Fruit fly (Drosophila melanogaster): ENCODE data around the gene CG5555.

The CG5555 gene

DNA sequence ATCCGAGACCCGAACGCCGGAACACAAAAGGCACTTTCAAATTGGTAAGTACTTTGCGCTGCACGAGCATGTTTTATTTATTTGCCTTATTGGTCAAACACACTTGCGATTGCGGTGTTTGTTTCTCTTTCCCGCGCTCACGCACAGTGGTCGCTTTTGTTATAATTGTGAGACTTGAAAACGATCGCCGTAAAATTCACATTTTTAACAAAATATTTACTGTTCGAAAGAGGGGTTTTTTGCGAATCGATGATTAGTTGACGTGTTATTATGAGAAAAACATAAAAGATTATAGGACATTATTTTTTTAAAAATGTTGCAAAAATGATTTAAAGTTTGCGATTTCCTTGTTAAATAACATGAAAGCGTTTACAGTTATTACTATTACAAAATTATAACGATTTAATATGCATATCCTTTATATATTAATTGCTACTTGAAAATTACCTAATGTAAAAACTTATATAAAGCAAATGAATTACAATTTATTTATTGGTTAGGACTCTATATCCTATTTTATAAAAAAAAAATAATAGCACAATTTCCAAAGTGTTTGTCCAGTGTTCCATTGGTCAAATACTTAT, 15.4 kb downstream of the CG5555 start (continued):
- TF ChIP-seq Nf-YC (tag; optimal IDR thresholded peaks at IDR 0.05), result no peak
- no peak for TF ChIP-seq CG9797 (GFP tag; optimal IDR thresholded peaks at IDR 0.05)
- TF ChIP-seq wor (GFP tag; IDR thresholded peaks at IDR 0.05), result no peak
- peak; percentile 38; the same call in 1 of the 2 replicates for TF ChIP-seq Xrp1 (GFP tag; IDR thresholded peaks at IDR 0.05)
- no peak for TF ChIP-seq CG11085 (GFP tag; IDR thresholded peaks at IDR 0.05)
- TF ChIP-seq CG11695 (GFP tag; IDR thresholded peaks at IDR 0.05), result no peak
- no peak for TF ChIP-seq Hand (GFP tag; optimal IDR thresholded peaks at IDR 0.05)
- TF ChIP-seq Gug (GFP tag; IDR thresholded peaks at IDR 0.05), result peak; percentile 39; the same call in 2 of the 4 replicates
- no peak for TF ChIP-seq CG14667 (GFP tag; IDR thresholded peaks at IDR 0.05)
- peak; percentile 48 for TF ChIP-seq Blimp-1 (GFP tag; optimal IDR thresholded peaks at IDR 0.05)
- TF ChIP-seq Spps (tag; optimal IDR thresholded peaks at IDR 0.05), result no peak
- TF ChIP-seq slbo (GFP tag; IDR thresholded peaks at IDR 0.05), result peak; percentile 31; the same call in 1 of the 2 replicates
- TF ChIP-seq CG7745 (tag; optimal IDR thresholded peaks at IDR 0.05), result no peak

DNA sequence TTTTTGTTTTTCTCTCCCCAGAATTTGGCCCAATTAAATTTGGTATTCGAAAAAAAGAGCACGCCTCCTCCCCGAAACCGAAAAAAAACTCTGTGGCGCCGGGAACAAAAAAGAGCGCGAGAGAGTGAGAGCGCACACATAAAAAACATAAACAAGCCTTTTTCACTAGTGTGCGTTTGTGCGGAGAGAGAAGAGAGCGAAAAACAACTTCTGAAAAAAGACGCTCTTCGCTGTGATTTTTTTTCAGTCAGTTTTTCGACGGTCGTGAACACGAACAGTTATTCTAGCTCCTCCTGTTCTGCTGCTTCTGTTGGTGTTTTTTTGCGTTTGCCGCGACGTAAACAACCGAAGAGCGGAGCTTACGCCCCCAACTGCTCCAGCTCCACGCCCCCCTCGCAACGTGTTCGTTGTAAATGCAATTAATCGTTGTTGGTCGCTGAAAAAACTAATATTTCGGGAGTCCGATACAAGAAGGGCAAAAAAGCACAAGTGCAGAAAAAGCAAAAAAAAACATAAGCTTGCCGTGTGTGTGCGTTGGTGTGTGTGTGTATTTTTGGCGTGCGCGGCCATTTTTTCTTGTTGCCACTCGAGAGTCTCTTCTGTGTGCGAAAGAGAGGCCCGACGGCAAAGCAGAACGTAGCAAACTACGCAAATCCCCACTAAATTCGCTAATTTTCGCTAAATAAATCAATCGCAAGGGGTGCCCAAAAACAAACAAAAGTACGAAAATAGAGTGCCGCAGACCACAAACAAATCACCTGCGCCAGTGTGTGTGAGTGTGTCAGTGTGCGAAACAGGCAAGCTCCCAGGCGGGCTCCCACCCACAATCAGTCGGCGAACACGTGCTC, 16.1 kb downstream of the CG5555 start, which contains the start of gene sqz:
Gene sqz (plus strand): TSS at position 240 of the 848 bp plus-strand sequence.
- TF ChIP-seq dm (GFP tag; optimal IDR thresholded peaks at IDR 0.05), result peak; percentile 2
- TF ChIP-seq Adf1 (GFP tag; IDR thresholded peaks at IDR 0.05), result peak; percentile 47; the same call in 1 of the 2 replicates
- TF ChIP-seq nom (GFP tag; optimal IDR thresholded peaks at IDR 0.05), result peak; percentile 94
- peak; percentile 68 for TF ChIP-seq CG13287 (GFP tag; IDR thresholded peaks at IDR 0.05; ENCODE audit: partially characterized antibody)
- TF ChIP-seq cg (GFP tag; optimal IDR thresholded peaks at IDR 0.05), result peak; percentile 94
- TF ChIP-seq Hr78 (GFP tag; optimal IDR thresholded peaks at IDR 0.05), result no peak
- peak; percentile 77 for TF ChIP-seq chm (GFP tag; IDR thresholded peaks at IDR 0.05)
- peak; percentile 96 for TF ChIP-seq CG3163 (GFP tag; optimal IDR thresholded peaks at IDR 0.05)
- TF ChIP-seq CG11696 (GFP tag; IDR thresholded peaks at IDR 0.05), result no peak
- TF ChIP-seq Doc3 (GFP tag; IDR thresholded peaks at IDR 0.05; ENCODE audit: partially characterized antibody), result 0 out of 3 replicates have a peak, but pooled peaks have one; percentile 36
- TF ChIP-seq CG34224 (GFP tag; IDR thresholded peaks at IDR 0.05; ENCODE audit: partially characterized antibody), result peak; percentile 73
- peak; percentile 11 for TF ChIP-seq oc (tag; optimal IDR thresholded peaks at IDR 0.05)
- TF ChIP-seq run (tag; optimal IDR thresholded peaks at IDR 0.05), result peak; percentile 6
- TF ChIP-seq sc (optimal IDR thresholded peaks at IDR 0.05), result no peak
- no peak for TF ChIP-seq sc (GFP tag; optimal IDR thresholded peaks at IDR 0.05)
- TF ChIP-seq C15 (GFP tag; IDR thresholded peaks at IDR 0.05), result no peak
- peak; percentile 82; the same call in 3 of the 4 replicates for TF ChIP-seq chinmo (GFP tag; IDR thresholded peaks at IDR 0.05; ENCODE audit: partially characterized antibody)
- no peak for TF ChIP-seq CG11247 (GFP tag; IDR thresholded peaks at IDR 0.05)
- peak; percentile 51; the same call in 1 of the 2 replicates for TF ChIP-seq crol (GFP tag; IDR thresholded peaks at IDR 0.05)
- peak; percentile 5; the same call in 1 of the 2 replicates for TF ChIP-seq CG14014 (GFP tag; IDR thresholded peaks at IDR 0.05)
- TF ChIP-seq Dbx (GFP tag; IDR thresholded peaks at IDR 0.05), result peak; percentile 35; the same call in 1 of the 3 replicates
- peak; percentile 38 for TF ChIP-seq Scr (GFP tag; IDR thresholded peaks at IDR 0.05; ENCODE audit: partially characterized antibody)
- no peak; the same call in 1 of the 2 replicates for TF ChIP-seq klu (GFP tag; IDR thresholded peaks at IDR 0.05)
- peak; percentile 50 for TF ChIP-seq BtbVII (GFP tag; optimal IDR thresholded peaks at IDR 0.05)
- no peak for TF ChIP-seq cwo (GFP tag; optimal IDR thresholded peaks at IDR 0.05)
- TF ChIP-seq her (GFP tag; optimal IDR thresholded peaks at IDR 0.05), result no peak
- TF ChIP-seq gfzf (GFP tag; optimal IDR thresholded peaks at IDR 0.05), result no peak
- no peak for TF ChIP-seq Aef1 (GFP tag; IDR thresholded peaks at IDR 0.05)
- TF ChIP-seq CG18599 (GFP tag; optimal IDR thresholded peaks at IDR 0.05), result peak; percentile 25
- TF ChIP-seq br (optimal IDR thresholded peaks at IDR 0.05), result no peak
- peak; percentile 19 for TF ChIP-seq CG13296 (GFP tag; optimal IDR thresholded peaks at IDR 0.05)
- no peak for TF ChIP-seq Hmx (GFP tag; optimal IDR thresholded peaks at IDR 0.05)
- peak; percentile 33 for TF ChIP-seq YL-1 (GFP tag; optimal IDR thresholded peaks at IDR 0.05)
- TF ChIP-seq bsh (GFP tag; optimal IDR thresholded peaks at IDR 0.05), result peak in 1 of 2 experiments; percentile 84
